Worm (Caenorhabditis elegans) whole organism, L4 larva: ENCODE results near the gene srt-43.

Source experiments
- aha-1 ChIP-seq: fragments of 150-350 bp; peaks from one replicate; lab custom pipeline; 2014; ENCODE audit warnings: missing biosample characterization, missing genetic modification characterization
- ama-1 ChIP-seq: fragments of 150-350 bp; optimal IDR thresholded peaks from 2 replicates; lab custom pipeline; 2014; ENCODE audit warnings: inconsistent platforms, mixed read lengths
- dpl-1 ChIP-seq: fragments of 150-350 bp; optimal IDR thresholded peaks from 2 replicates; lab custom pipeline; 2014; ENCODE audit warnings: missing biosample characterization, missing genetic modification reagents, missing genetic modification characterization
- lin-13 ChIP-seq: fragments of 150-350 bp; optimal IDR thresholded peaks from 2 replicates; lab custom pipeline; 2014; ENCODE audit warnings: missing biosample characterization, missing genetic modification reagents, missing genetic modification characterization
- mes-2 ChIP-seq: sonication (generic microtip); optimal IDR thresholded peaks from 2 replicates; lab custom pipeline; 2016; ENCODE audit warnings: missing genotype, mild to moderate bottlenecking, missing genetic modification characterization, missing compliant biosample characterization; ENCODE audit not compliant: poor library complexity, severe bottlenecking
- nhr-42 ChIP-seq: fragments of 200-800 bp; sonication (Bioruptor generic); IDR thresholded peaks from 2 replicates; pipeline ENCODE4 v1.3.6; 2022; ENCODE audit warnings: missing genetic modification characterization, missing compliant biosample characterization
- unc-62 ChIP-seq, 3 experiments: fragments of 150-350 bp in 1 of 3; sonication (generic microtip); optimal IDR thresholded peaks in 2 of 3; peaks in 1 of 3; 1 replicate in 1 of 3; 2 replicates in 2 of 3; lab custom pipeline; 2014 to 2017; ENCODE audit warnings: missing biosample characterization in 3 of 3, missing genetic modification characterization in 3 of 3, missing genetic modification reagents in 3 of 3, missing genotype in 1 of 3

ce11 chrV:12811126-12811525 lies 42.1 kb downstream of the srt-43 start, which contains the start of gene ZC443.2:
- TF ChIP-seq unc-62 (GFP tag; optimal IDR thresholded peaks at IDR 0.05 in 1 of 2; lab: Kevin White, UChicago), result peak in 1 of 2 experiments; percentile 1
- TF ChIP-seq unc-62 (tag; optimal IDR thresholded peaks at IDR 0.05; lab: Kevin White, UChicago), result no peak
- no peak for TF ChIP-seq ama-1
- TF ChIP-seq lin-13 (GFP tag; lab: Kevin White, UChicago), result no peak
- no peak for TF ChIP-seq dpl-1 (GFP tag; lab: Kevin White, UChicago)
- no peak for TF ChIP-seq nhr-42 (GFP tag; lab: Robert Waterston, UW)
- TF ChIP-seq mes-2 (tag; lab: Kevin White, UChicago), result no peak
- TF ChIP-seq aha-1 (tag; lab: Kevin White, UChicago), result no peak
